Worm (Caenorhabditis elegans): ENCODE data around the gene F22E5.7.
"Not testable (repeated sequence)": the region's sequence is repeated elsewhere in the genome, so short reads cannot be mapped to it uniquely, and the experiment has no call there.

F22E5.7 gene

ce11 chrII:2656606-2657005 is 14.7 kb downstream of the F22E5.7 start, which contains the start of gene sri-47:
Gene sri-47, plus strand, starts transcription at chrII:2656906.
- TF ChIP-seq elt-4 (tag; optimal IDR thresholded peaks at IDR 0.05), result no peak
- TF ChIP-seq elt-2 (tag; optimal IDR thresholded peaks at IDR 0.05), result no peak
- no peak for TF ChIP-seq T23F11.4 (GFP tag; optimal IDR thresholded peaks at IDR 0.05)
- no peak for TF ChIP-seq hlh-13 (GFP tag; optimal IDR thresholded peaks at IDR 0.05)
- no peak for TF ChIP-seq tbx-2 (tag; optimal IDR thresholded peaks at IDR 0.05)
- TF ChIP-seq unc-55 (GFP tag; optimal IDR thresholded peaks at IDR 0.05), result no peak
- TF ChIP-seq madf-2 (tag; optimal IDR thresholded peaks at IDR 0.05), result no peak
- TF ChIP-seq ceh-9 (tag; optimal IDR thresholded peaks at IDR 0.05), result no peak
- TF ChIP-seq nhr-232 (tag; optimal IDR thresholded peaks at IDR 0.05), result no peak
- TF ChIP-seq sdc-2 (tag; optimal IDR thresholded peaks at IDR 0.05), result no peak
- no peak for TF ChIP-seq ets-4 (tag; optimal IDR thresholded peaks at IDR 0.05)
- TF ChIP-seq pax-1 (tag; optimal IDR thresholded peaks at IDR 0.05), result no peak
- TF ChIP-seq ahr-1 (tag; optimal IDR thresholded peaks at IDR 0.05), result no peak
- no peak for TF ChIP-seq hlh-8 (tag; optimal IDR thresholded peaks at IDR 0.05)
- TF ChIP-seq pha-2 (tag; optimal IDR thresholded peaks at IDR 0.05), result no peak
- TF ChIP-seq eyg-1 (tag; optimal IDR thresholded peaks at IDR 0.05), result no peak
- no peak for TF ChIP-seq nhr-11 (tag; optimal IDR thresholded peaks at IDR 0.05)
- no peak for TF ChIP-seq hlh-15 (tag; optimal IDR thresholded peaks at IDR 0.05)

ce11 chrII:2659364-2659763 is 17.5 kb downstream of the F22E5.7 start, which contains the start of gene gcy-21:
Gene gcy-21, plus strand, starts transcription at chrII:2659664.
- TF ChIP-seq ceh-31 (tag; optimal IDR thresholded peaks at IDR 0.05) (no peak), C38D4.7 (GFP tag; optimal IDR thresholded peaks at IDR 0.05) (no peak), ceh-6 (GFP tag; optimal IDR thresholded peaks at IDR 0.05) (no peak), ceh-24 (tag; optimal IDR thresholded peaks at IDR 0.05) (no peak)

- not testable (repeated sequence) for TF ChIP-seq ceh-48, Y22D7AL.16, ztf-16 (tag; optimal IDR thresholded peaks at IDR 0.05)
Measured at ce11 chrII:2665081-2665480, 23.2 kb downstream of the F22E5.7 start, which contains the start of gene F22E5.2. Gene F22E5.2, plus strand, starts transcription at chrII:2665381.

ce11 chrII:2665606-2666005 is 23.7 kb downstream of the F22E5.7 start, which contains the start of gene F22E5.22:
Gene F22E5.22, plus strand, starts transcription at chrII:2665906.
- TF ChIP-seq hlh-6 (tag; optimal IDR thresholded peaks at IDR 0.05) (no peak), lin-11 (tag; optimal IDR thresholded peaks at IDR 0.05) (no peak), pha-2 (tag; optimal IDR thresholded peaks at IDR 0.05) (no peak), hlh-30 (tag; optimal IDR thresholded peaks at IDR 0.05; ENCODE audit: insufficient read depth) (no peak), npax-4 (tag; optimal IDR thresholded peaks at IDR 0.05) (no peak), ceh-24 (tag; optimal IDR thresholded peaks at IDR 0.05) (no peak), elt-4 (tag; optimal IDR thresholded peaks at IDR 0.05) (no peak), pag-3 (tag; optimal IDR thresholded peaks at IDR 0.05; ENCODE audit: borderline replicate concordance) (no peak), unc-86 (tag; optimal IDR thresholded peaks at IDR 0.05) (no peak), ceh-19 (GFP tag; optimal IDR thresholded peaks at IDR 0.05) (no peak), pha-4 (tag; optimal IDR thresholded peaks at IDR 0.05) (no peak), che-1 (tag; optimal IDR thresholded peaks at IDR 0.05) (no peak), pqm-1 (tag; optimal IDR thresholded peaks at IDR 0.05) (no peak), hlh-15 (tag; optimal IDR thresholded peaks at IDR 0.05) (no peak), madf-2 (tag; optimal IDR thresholded peaks at IDR 0.05) (no peak), pax-1 (tag; optimal IDR thresholded peaks at IDR 0.05) (no peak)

- not testable (repeated sequence) for TF ChIP-seq hlh-13 (GFP tag; optimal IDR thresholded peaks at IDR 0.05); nfya-1 (tag; optimal IDR thresholded peaks at IDR 0.05); elt-2 (tag; optimal IDR thresholded peaks at IDR 0.05)
Measured at ce11 chrII:2672320-2672719, 30.4 kb downstream of the F22E5.7 start, which contains the start of gene sri-57. Gene sri-57, minus strand, starts transcription at chrII:2672420.
